Fruit fly (Drosophila melanogaster) whole organism, adult: ENCODE results near the gene MED25.

Source experiments
- CG33017 ChIP-seq: fragments of 200-800 bp; sonication (Bioruptor generic); optimal IDR thresholded peaks from 2 replicates; lab custom pipeline; 2018; ENCODE audit warnings: missing biosample characterization, mild to moderate bottlenecking, missing genetic modification characterization, moderate library complexity
- CG7045 ChIP-seq: fragments of 200-800 bp; sonication (Bioruptor generic); optimal IDR thresholded peaks from 2 replicates; lab custom pipeline; 2017; ENCODE audit warnings: missing biosample characterization, mild to moderate bottlenecking, missing genetic modification characterization
- CG7101 ChIP-seq: fragments of 200-800 bp; sonication (Bioruptor generic); optimal IDR thresholded peaks from 2 replicates; lab custom pipeline; 2018; ENCODE audit warnings: missing biosample characterization, mild to moderate bottlenecking, missing genetic modification characterization, moderate library complexity
- Clk ChIP-seq: fragments of 200-800 bp; sonication (Bioruptor generic); optimal IDR thresholded peaks from 2 replicates; lab custom pipeline; 2017; ENCODE audit warnings: missing biosample characterization, missing genetic modification characterization
- kay ChIP-seq: fragments of 200-800 bp; sonication (Bioruptor generic); peaks from one replicate; lab custom pipeline; 2016; ENCODE audit warnings: missing biosample characterization, missing genetic modification characterization, borderline replicate concordance
- pad ChIP-seq: fragments of 200-800 bp; sonication (Bioruptor generic); optimal IDR thresholded peaks from 3 replicates; lab custom pipeline; 2017; ENCODE audit warnings: missing biosample characterization, missing genetic modification characterization, mild to moderate bottlenecking, moderate library complexity, missing genetic modification reagents
- tj ChIP-seq: fragments of 200-800 bp; sonication (Bioruptor generic); optimal IDR thresholded peaks from 3 replicates; lab custom pipeline; 2017; ENCODE audit warnings: missing biosample characterization, mild to moderate bottlenecking, missing genetic modification characterization, moderate library complexity

dm6 chr3R:20007399-20008285 is 1.1 kb upstream of the MED25 start:
- TF ChIP-seq Clk (GFP tag; lab: Kevin White, UChicago) (no peak), CG7045 (GFP tag; lab: Kevin White, UChicago) (no peak), pad (peak; percentile 57), tj (GFP tag; lab: Kevin White, UChicago) (peak; percentile 35), CG7101 (tag; lab: Kevin White, UChicago) (no peak), CG33017 (no peak), kay (GFP tag; lab: Kevin White, UChicago) (peak; percentile 20)
